Worm (Caenorhabditis elegans): ENCODE results near the gene srx-120.

The srx-120 gene

ce11 chrII:12494556-12495131, 36.4 kb upstream of the srx-120 start, which contains the start of gene col-85:
TSS of gene col-85 (minus strand) at chrII:12495095.
- TF ChIP-seq lin-39 (tag; optimal IDR thresholded peaks at IDR 0.05), result peak; percentile 19
- TF ChIP-seq mml-1 (tag; optimal IDR thresholded peaks at IDR 0.05), result no peak
- TF ChIP-seq unc-39 (tag; optimal IDR thresholded peaks at IDR 0.05), result no peak
- TF ChIP-seq lin-15B (tag; optimal IDR thresholded peaks at IDR 0.05), result peak; percentile 35
- TF ChIP-seq ceh-82 (tag; optimal IDR thresholded peaks at IDR 0.05), result peak; percentile 32
- TF ChIP-seq elt-2 (tag; optimal IDR thresholded peaks at IDR 0.05), result peak; percentile 47
- peak; percentile 63 for TF ChIP-seq skn-1 (tag; optimal IDR thresholded peaks at IDR 0.05)
- TF ChIP-seq nhr-25 (tag; optimal IDR thresholded peaks at IDR 0.05), result peak; percentile 31
- peak; percentile 66 for TF ChIP-seq nfya-1 (tag; optimal IDR thresholded peaks at IDR 0.05; ENCODE audit: insufficient read depth)
- TF ChIP-seq tbx-2 (tag; optimal IDR thresholded peaks at IDR 0.05), result peak; percentile 15
- peak; percentile 30 for TF ChIP-seq nhr-23 (tag; optimal IDR thresholded peaks at IDR 0.05)
- peak; percentile 13 for TF ChIP-seq pqm-1 (tag; optimal IDR thresholded peaks at IDR 0.05)
- peak; percentile 8 for TF ChIP-seq R02D3.7 (tag; optimal IDR thresholded peaks at IDR 0.05)
- TF ChIP-seq lsy-12 (tag; optimal IDR thresholded peaks at IDR 0.05), result peak; percentile 31
- peak; percentile 41 for TF ChIP-seq egl-27 (tag; optimal IDR thresholded peaks at IDR 0.05)
- no peak for TF ChIP-seq nhr-12 (tag; optimal IDR thresholded peaks at IDR 0.05)
- peak; percentile 93 for TF ChIP-seq snpc-4 (tag; optimal IDR thresholded peaks at IDR 0.05)
- no peak for TF ChIP-seq sea-2 (GFP tag; optimal IDR thresholded peaks at IDR 0.05)
- TF ChIP-seq hmg-11 (tag; optimal IDR thresholded peaks at IDR 0.05), result peak; percentile 89
- peak; percentile 80 for TF ChIP-seq nhr-43 (tag; optimal IDR thresholded peaks at IDR 0.05; ENCODE audit: poor library complexity, severe bottlenecking)
- peak; percentile 61 for TF ChIP-seq jun-1 (tag; optimal IDR thresholded peaks at IDR 0.05)

- TF ChIP-seq unc-62 (GFP tag; optimal IDR thresholded peaks at IDR 0.05) (no peak), nhr-25 (tag; optimal IDR thresholded peaks at IDR 0.05) (no peak), snpc-4 (tag; optimal IDR thresholded peaks at IDR 0.05) (no peak), fos-1 (tag; optimal IDR thresholded peaks at IDR 0.05) (no peak), ceh-9 (tag; optimal IDR thresholded peaks at IDR 0.05) (no peak), ceh-82 (tag; optimal IDR thresholded peaks at IDR 0.05) (no peak)
Measured at ce11 chrII:12496981-12497380, 34.1 kb upstream of the srx-120 start, which contains the start of gene T21B4.3. TSS of gene T21B4.3 (minus strand) at chrII:12497081.

ce11 chrII:12499969-12500368, 31.1 kb upstream of the srx-120 start:
- TF ChIP-seq egl-5 (tag; optimal IDR thresholded peaks at IDR 0.05), result no peak
- TF ChIP-seq fkh-10 (GFP tag; optimal IDR thresholded peaks at IDR 0.05), result peak; percentile 2

ce11 chrII:12502784-12503183, 28.3 kb upstream of the srx-120 start, which contains the start of gene ador-1:
TSS of gene ador-1 (minus strand) at chrII:12502884.
- TF ChIP-seq elt-2 (tag; optimal IDR thresholded peaks at IDR 0.05), result no peak
- no peak for TF ChIP-seq ama-1 (optimal IDR thresholded peaks at IDR 0.05)
- no peak for TF ChIP-seq egl-27 (tag; optimal IDR thresholded peaks at IDR 0.05)
- no peak for TF ChIP-seq elt-3 (tag; optimal IDR thresholded peaks at IDR 0.05)
- TF ChIP-seq nfya-1 (tag; optimal IDR thresholded peaks at IDR 0.05; ENCODE audit: insufficient read depth), result no peak
- no peak for TF ChIP-seq ceh-82 (tag; optimal IDR thresholded peaks at IDR 0.05)
- no peak for TF ChIP-seq ztf-4 (tag; optimal IDR thresholded peaks at IDR 0.05)
- TF ChIP-seq nhr-23 (tag; optimal IDR thresholded peaks at IDR 0.05), result no peak
- no peak for TF ChIP-seq nhr-237 (tag; optimal IDR thresholded peaks at IDR 0.05)

ce11 chrII:12506511-12506910, 24.5 kb upstream of the srx-120 start:
- no peak for TF ChIP-seq daf-12 (tag; optimal IDR thresholded peaks at IDR 0.05)
- no peak for TF ChIP-seq lin-39 (tag; optimal IDR thresholded peaks at IDR 0.05)
- TF ChIP-seq skn-1 (tag; optimal IDR thresholded peaks at IDR 0.05), result no peak
- TF ChIP-seq nhr-11 (tag; optimal IDR thresholded peaks at IDR 0.05), result peak; percentile 10

- TF ChIP-seq ceh-9 (tag; optimal IDR thresholded peaks at IDR 0.05) (no peak), ztf-11 (tag; optimal IDR thresholded peaks at IDR 0.05) (no peak), skn-1 (tag; optimal IDR thresholded peaks at IDR 0.05) (no peak), sea-2 (GFP tag; optimal IDR thresholded peaks at IDR 0.05) (no peak), fos-1 (tag; optimal IDR thresholded peaks at IDR 0.05) (no peak), ceh-82 (tag; optimal IDR thresholded peaks at IDR 0.05) (no peak), ama-1 (optimal IDR thresholded peaks at IDR 0.05) (no peak), daf-12 (tag; optimal IDR thresholded peaks at IDR 0.05) (no peak), elt-1 (tag; optimal IDR thresholded peaks at IDR 0.05) (no peak), fkh-10 (GFP tag; optimal IDR thresholded peaks at IDR 0.05) (no peak), nhr-67 (tag; optimal IDR thresholded peaks at IDR 0.05) (no peak)
Measured at ce11 chrII:12507038-12507437, 24.0 kb upstream of the srx-120 start, which contains the start of gene srh-68. TSS of gene srh-68 (plus strand) at chrII:12507338.
